Fruit fly (Drosophila melanogaster): ENCODE measurements around the gene CG8032.

- TF ChIP-seq pan (optimal IDR thresholded peaks at IDR 0.05) (no peak), pan (GFP tag; optimal IDR thresholded peaks at IDR 0.05 in 1 of 2, IDR thresholded peaks at IDR 0.05 in 1 of 2) (no peak), CG13624 (GFP tag; optimal IDR thresholded peaks at IDR 0.05) (no peak), pita (GFP tag; optimal IDR thresholded peaks at IDR 0.05) (no peak), CG1529 (GFP tag; optimal IDR thresholded peaks at IDR 0.05) (no peak), tin (GFP tag; optimal IDR thresholded peaks at IDR 0.05) (no peak), CrebB (tag; optimal IDR thresholded peaks at IDR 0.05) (no peak), CG34422 (GFP tag; IDR thresholded peaks at IDR 0.05) (no peak), sqz (GFP tag; optimal IDR thresholded peaks at IDR 0.05) (no peak), Oaz (GFP tag; IDR thresholded peaks at IDR 0.05) (no peak)
Measured at dm6 chr3R:8668024-8668856, 4.3 kb downstream of the CG8032 start.
